Worm (Caenorhabditis elegans): ENCODE data around the gene T10D4.11.

The T10D4.11 gene

DNA sequence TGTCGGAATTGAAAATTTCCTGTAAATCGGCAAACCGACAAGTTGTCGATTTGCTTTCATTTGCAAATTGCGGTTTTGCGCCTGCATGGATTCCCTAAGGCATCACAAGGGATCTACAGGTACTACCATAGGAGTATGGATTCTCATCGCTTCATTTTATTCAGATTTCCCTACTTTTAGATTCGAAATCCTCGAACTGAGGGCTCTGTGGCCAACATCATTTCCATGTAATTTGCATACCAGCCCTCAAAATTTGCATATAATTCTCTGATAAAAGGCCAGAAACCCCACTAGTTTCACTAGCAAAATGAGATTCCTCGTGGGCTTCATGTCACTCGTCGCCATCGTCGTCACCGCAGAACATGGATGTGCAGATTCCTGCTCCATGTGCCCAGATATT, 37.1 kb downstream of the T10D4.11 start, which contains the start of gene Y25C1A.2:
Gene Y25C1A.2, plus strand, starts transcription at position 301 of the 400 bp plus-strand sequence.
- TF ChIP-seq ref-1 (GFP tag; conservative IDR thresholded peaks at IDR 0.05) (no peak), klf-2 (GFP tag; conservative IDR thresholded peaks at IDR 0.05) (no peak), flt-1 (GFP tag; IDR thresholded peaks at IDR 0.05) (no peak)

DNA sequence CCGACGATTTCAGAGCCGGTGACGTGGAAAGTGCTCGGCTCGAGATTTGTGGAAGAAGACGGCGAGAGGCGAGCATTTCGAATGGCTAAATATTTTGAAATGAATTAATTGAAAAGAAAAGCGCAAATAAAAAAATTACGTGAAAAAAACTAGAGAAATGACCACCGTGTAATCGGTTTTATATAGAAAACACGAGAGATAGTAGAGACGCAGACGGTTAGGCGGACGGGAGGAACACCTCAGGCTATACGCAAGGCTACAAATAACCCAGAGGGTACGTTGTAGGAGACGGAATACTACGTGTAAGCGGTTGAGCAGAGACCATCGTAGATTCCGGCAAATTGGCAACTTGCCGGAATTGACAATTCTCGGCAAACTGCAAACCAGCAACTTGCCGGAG, 38.3 kb downstream of the T10D4.11 start, which contains the start of gene Y25C1A.13:
Gene Y25C1A.13, minus strand, starts transcription at position 101 of the 400 bp plus-strand sequence.
- TF ChIP-seq ztf-29 (GFP tag; IDR thresholded peaks at IDR 0.05) (no peak), T22C8.4 (GFP tag; IDR thresholded peaks at IDR 0.05) (no peak), klf-2 (GFP tag; conservative IDR thresholded peaks at IDR 0.05) (no peak), ztf-23 (GFP tag; IDR thresholded peaks at IDR 0.05) (no peak), med-1 (GFP tag; optimal IDR thresholded peaks at IDR 0.05; ENCODE audit: insufficient read depth) (no peak), ref-1 (GFP tag; conservative IDR thresholded peaks at IDR 0.05) (no peak), flt-1 (GFP tag; IDR thresholded peaks at IDR 0.05) (no peak)

DNA sequence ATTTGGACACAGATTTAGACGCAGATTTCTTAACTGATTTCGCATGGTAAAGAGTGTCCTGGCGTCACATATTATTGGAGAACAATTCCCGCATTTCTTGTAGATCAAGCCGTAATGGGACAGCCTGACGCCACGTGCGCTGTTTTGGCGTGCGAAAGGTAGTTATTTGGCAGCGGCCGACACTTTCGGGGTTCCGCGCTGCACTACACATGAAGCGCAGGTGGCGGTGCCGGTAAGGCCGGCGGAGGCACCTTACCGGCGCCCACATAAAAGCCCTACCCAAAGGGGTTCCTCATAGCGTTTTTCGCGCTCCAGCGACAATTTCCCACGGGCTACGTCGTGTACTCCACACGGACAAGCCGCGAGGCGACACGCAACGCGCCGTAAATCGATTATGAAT, 39.3 kb downstream of the T10D4.11 start:
- no peak for TF ChIP-seq flt-1 (GFP tag; IDR thresholded peaks at IDR 0.05)
- TF ChIP-seq T22C8.4 (GFP tag; IDR thresholded peaks at IDR 0.05), result no peak
- TF ChIP-seq med-1 (GFP tag; optimal IDR thresholded peaks at IDR 0.05; ENCODE audit: insufficient read depth), result no peak
- no peak for TF ChIP-seq ref-1 (GFP tag; conservative IDR thresholded peaks at IDR 0.05)
- no peak for TF ChIP-seq ztf-29 (GFP tag; IDR thresholded peaks at IDR 0.05)
- TF ChIP-seq ztf-23 (GFP tag; IDR thresholded peaks at IDR 0.05), result no peak
- TF ChIP-seq tab-1 (GFP tag; IDR thresholded peaks at IDR 0.05), result no peak
- TF ChIP-seq klf-2 (GFP tag; conservative IDR thresholded peaks at IDR 0.05), result no peak
- TF ChIP-seq cog-1 (tag; optimal IDR thresholded peaks at IDR 0.05), result no peak

DNA sequence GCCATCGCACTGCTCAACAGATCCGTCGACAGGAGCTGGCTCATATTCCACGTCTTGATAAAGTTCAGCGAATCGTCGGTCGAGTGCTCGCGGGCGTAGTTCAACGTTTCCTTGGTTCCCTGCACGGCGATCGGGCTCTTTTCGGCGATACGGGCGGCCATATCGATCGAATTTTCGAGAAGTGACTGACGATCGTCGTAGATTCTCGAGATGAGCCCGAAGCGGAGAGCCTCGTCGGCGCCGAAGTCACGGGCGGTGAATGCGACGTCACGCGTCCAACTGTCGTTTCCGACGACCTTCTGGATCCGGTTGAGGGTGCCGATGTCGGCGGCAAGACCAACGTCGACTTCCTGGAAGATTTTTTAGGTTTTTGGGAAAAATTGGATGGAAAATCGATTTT, 39.9 kb downstream of the T10D4.11 start:
- no peak for TF ChIP-seq ref-1 (GFP tag; conservative IDR thresholded peaks at IDR 0.05)
- no peak for TF ChIP-seq flt-1 (GFP tag; IDR thresholded peaks at IDR 0.05)
- TF ChIP-seq T22C8.4 (GFP tag; IDR thresholded peaks at IDR 0.05), result no peak
- no peak for TF ChIP-seq klf-2 (GFP tag; conservative IDR thresholded peaks at IDR 0.05)
- no peak for TF ChIP-seq med-1 (GFP tag; optimal IDR thresholded peaks at IDR 0.05; ENCODE audit: insufficient read depth)
- TF ChIP-seq ztf-29 (GFP tag; IDR thresholded peaks at IDR 0.05), result no peak
- TF ChIP-seq cog-1 (tag; optimal IDR thresholded peaks at IDR 0.05), result no peak
- no peak for TF ChIP-seq ztf-23 (GFP tag; IDR thresholded peaks at IDR 0.05)
- TF ChIP-seq tab-1 (GFP tag; IDR thresholded peaks at IDR 0.05), result no peak

DNA sequence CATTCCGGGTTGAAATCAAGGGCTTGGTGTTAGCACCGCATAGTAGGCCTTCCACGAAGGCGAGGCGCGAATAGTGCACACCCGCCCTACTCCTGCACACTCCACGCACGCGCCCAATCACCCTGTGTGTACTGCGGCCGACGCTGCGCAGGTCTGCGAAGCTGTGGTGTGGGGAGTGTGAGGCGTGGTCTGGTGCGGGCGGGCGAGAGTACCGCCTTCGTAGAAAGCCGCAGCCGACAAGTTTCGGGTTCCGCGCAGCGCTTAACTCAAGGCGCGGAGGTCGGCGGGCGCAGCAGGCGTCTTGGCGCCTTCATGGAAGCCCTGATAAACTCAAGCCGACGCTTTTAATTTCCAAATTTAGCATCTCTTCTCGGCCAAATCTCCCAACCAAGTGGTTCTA, 41.3 kb downstream of the T10D4.11 start:
- no peak for TF ChIP-seq ztf-29 (GFP tag; IDR thresholded peaks at IDR 0.05)
- TF ChIP-seq tab-1 (GFP tag; IDR thresholded peaks at IDR 0.05), result 0 out of 2 replicates have a peak, but pooled peaks have one; percentile 47

DNA sequence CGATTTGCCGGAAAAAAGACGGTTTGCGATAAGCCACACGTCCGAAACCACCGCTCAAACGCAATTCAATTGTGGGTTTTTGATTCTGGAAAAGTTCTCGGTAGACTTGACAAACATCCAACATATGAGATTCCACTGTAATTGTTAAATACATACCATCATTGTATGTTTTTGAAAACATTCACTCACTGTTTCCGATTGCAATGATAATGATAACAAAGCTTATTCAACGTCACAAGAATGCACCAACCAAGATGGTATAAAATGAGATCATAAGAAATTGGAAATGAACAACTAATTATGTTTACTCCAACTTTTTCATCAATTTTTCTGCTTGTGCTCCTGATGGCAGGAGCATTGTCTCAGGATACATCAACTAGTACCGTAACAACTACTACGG, 43.7 kb downstream of the T10D4.11 start, which contains the start of gene clec-122:
Gene clec-122, plus strand, starts transcription at position 301 of the 400 bp plus-strand sequence.
- TF ChIP-seq T22C8.4 (GFP tag; IDR thresholded peaks at IDR 0.05) (no peak), flt-1 (GFP tag; IDR thresholded peaks at IDR 0.05) (no peak), cog-1 (tag; optimal IDR thresholded peaks at IDR 0.05) (no peak), ztf-29 (GFP tag; IDR thresholded peaks at IDR 0.05) (no peak), klf-2 (GFP tag; conservative IDR thresholded peaks at IDR 0.05) (no peak), tab-1 (GFP tag; IDR thresholded peaks at IDR 0.05) (no peak), ref-1 (GFP tag; conservative IDR thresholded peaks at IDR 0.05) (no peak), ztf-23 (GFP tag; IDR thresholded peaks at IDR 0.05) (no peak), med-1 (GFP tag; optimal IDR thresholded peaks at IDR 0.05; ENCODE audit: insufficient read depth) (no peak)

DNA sequence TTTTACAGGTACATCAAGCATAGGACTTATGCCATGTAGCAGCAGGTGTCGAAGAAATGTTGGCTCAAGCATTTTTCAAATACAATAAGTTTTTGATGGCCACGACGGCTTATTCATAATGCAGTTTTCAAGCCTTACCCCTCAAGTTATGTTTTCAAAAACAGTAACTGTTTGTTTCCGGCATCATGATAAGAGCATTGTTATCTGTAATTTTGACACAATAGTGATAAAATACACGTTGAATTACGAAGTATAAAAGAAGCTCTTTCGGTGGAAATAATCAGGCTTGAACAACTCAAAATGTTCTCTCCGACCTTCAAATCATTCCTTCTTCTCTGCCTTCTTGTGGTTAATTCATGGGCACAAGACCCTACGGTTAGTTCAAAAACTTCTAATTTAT, 47.4 kb downstream of the T10D4.11 start, which contains the start of gene clec-121:
Gene clec-121, plus strand, starts transcription at position 301 of the 400 bp plus-strand sequence.
- TF ChIP-seq ztf-23 (GFP tag; IDR thresholded peaks at IDR 0.05), result no peak
- no peak for TF ChIP-seq cog-1 (tag; optimal IDR thresholded peaks at IDR 0.05)
- no peak for TF ChIP-seq flt-1 (GFP tag; IDR thresholded peaks at IDR 0.05)
- no peak for TF ChIP-seq med-1 (GFP tag; optimal IDR thresholded peaks at IDR 0.05; ENCODE audit: insufficient read depth)
- TF ChIP-seq klf-2 (GFP tag; conservative IDR thresholded peaks at IDR 0.05), result no peak
- TF ChIP-seq tab-1 (GFP tag; IDR thresholded peaks at IDR 0.05), result no peak
- no peak for TF ChIP-seq ztf-29 (GFP tag; IDR thresholded peaks at IDR 0.05)
- TF ChIP-seq T22C8.4 (GFP tag; IDR thresholded peaks at IDR 0.05), result no peak
- TF ChIP-seq ref-1 (GFP tag; conservative IDR thresholded peaks at IDR 0.05), result no peak

DNA sequence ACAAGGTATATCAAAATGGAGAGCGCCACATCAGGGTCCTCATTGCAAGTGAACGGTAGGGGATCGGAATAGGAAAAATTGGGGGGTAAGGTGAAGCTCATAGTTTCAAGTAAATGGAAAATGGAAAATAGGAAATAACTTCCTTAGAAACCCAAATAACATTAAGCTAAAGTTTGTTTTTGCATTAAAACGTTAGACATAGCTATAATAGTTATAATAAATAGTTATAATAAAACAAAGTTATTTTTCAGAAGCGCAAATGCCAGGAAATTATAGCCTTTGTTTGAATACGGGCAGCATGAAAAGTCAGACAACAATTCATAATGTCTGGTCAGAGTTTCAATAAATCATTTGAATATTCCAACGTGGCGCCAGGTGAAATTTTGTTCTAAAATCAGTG, 48.9 kb downstream of the T10D4.11 start, which contains the start of gene srg-24:
Gene srg-24, minus strand, starts transcription at position 101 of the 400 bp plus-strand sequence.
- TF ChIP-seq ref-1 (GFP tag; conservative IDR thresholded peaks at IDR 0.05), result no peak
- TF ChIP-seq flt-1 (GFP tag; IDR thresholded peaks at IDR 0.05), result no peak
- TF ChIP-seq ztf-29 (GFP tag; IDR thresholded peaks at IDR 0.05), result no peak
- no peak for TF ChIP-seq tab-1 (GFP tag; IDR thresholded peaks at IDR 0.05)
- no peak for TF ChIP-seq cog-1 (tag; optimal IDR thresholded peaks at IDR 0.05)
- no peak for TF ChIP-seq T22C8.4 (GFP tag; IDR thresholded peaks at IDR 0.05)

All from whole organism, midembryonic.